Fruit fly (Drosophila melanogaster): Measurements from ENCODE around the gene CG2993.

The CG2993 gene

dm6 chr3R:7759486-7759885 lies 50.3 kb downstream of the CG2993 start, which contains the start of gene Sp7:
Gene Sp7 (plus strand): TSS chr3R:7759786.
- TF ChIP-seq Mnt (GFP tag; optimal IDR thresholded peaks at IDR 0.05) (no peak), CG11617 (GFP tag; optimal IDR thresholded peaks at IDR 0.05) (no peak), CG1620 (GFP tag; optimal IDR thresholded peaks at IDR 0.05) (no peak), CG14711 (tag; optimal IDR thresholded peaks at IDR 0.05) (no peak), ovo (GFP tag; optimal IDR thresholded peaks at IDR 0.05) (no peak), Hr96 (GFP tag; optimal IDR thresholded peaks at IDR 0.05) (no peak)

dm6 chr3R:7757822-7758221 lies 52.0 kb downstream of the CG2993 start, which contains the start of gene CG10919:
Gene CG10919 (plus strand): TSS chr3R:7758122.
- TF ChIP-seq tj (GFP tag; optimal IDR thresholded peaks at IDR 0.05): no peak
- no peak for TF ChIP-seq Mnt (GFP tag; optimal IDR thresholded peaks at IDR 0.05)
- no peak for TF ChIP-seq CG12768 (GFP tag; optimal IDR thresholded peaks at IDR 0.05)
- no peak for TF ChIP-seq kay (GFP tag; ENCODE audit: borderline replicate concordance)
- TF ChIP-seq ovo (GFP tag; optimal IDR thresholded peaks at IDR 0.05): no peak
- no peak for TF ChIP-seq CG5204 (GFP tag; optimal IDR thresholded peaks at IDR 0.05)
- no peak for TF ChIP-seq CG11617 (GFP tag; optimal IDR thresholded peaks at IDR 0.05)
- no peak for TF ChIP-seq cic (GFP tag; optimal IDR thresholded peaks at IDR 0.05)
- TF ChIP-seq Clk (GFP tag; optimal IDR thresholded peaks at IDR 0.05): no peak
- no peak for TF ChIP-seq cnc (optimal IDR thresholded peaks at IDR 0.05)
- TF ChIP-seq CG14711 (tag; optimal IDR thresholded peaks at IDR 0.05): no peak
- no peak for TF ChIP-seq CG33017 (tag; optimal IDR thresholded peaks at IDR 0.05)
